Worm (Caenorhabditis elegans) whole organism, dauer: ENCODE data around the gene Y57G11C.43.

Experiments
- unc-62 ChIP-seq: sonication (generic microtip); optimal IDR thresholded peaks from 2 replicates; lab custom pipeline; 2017; ENCODE audit warnings: missing biosample characterization, missing genetic modification reagents, missing genetic modification characterization

Gene Y57G11C.43

DNA sequence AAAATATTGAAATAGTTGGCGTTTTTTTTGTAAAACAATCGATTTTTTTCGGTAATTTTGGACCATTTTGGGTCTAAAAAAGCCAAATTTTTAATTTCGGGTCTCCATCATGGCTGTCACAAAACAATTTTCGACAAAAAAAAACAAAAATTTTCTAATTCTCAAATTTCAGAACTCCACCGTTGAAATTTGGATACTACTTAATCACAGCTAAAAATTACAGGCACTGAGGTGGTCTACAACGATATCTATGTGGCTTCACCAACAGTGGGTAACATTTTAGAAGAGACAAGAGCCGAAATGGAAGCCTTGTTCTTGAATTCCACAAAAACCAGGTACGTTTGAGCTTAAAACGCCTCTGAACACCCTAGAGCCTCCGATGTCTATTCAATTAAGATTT is 33.1 kb downstream of the Y57G11C.43 start, which contains the start of gene Y57G11C.1142:
Gene Y57G11C.1142 (plus strand): TSS at position 301 of the 400 bp plus-strand sequence.
- no peak for TF ChIP-seq unc-62 (GFP tag; lab: Kevin White, UChicago)

DNA sequence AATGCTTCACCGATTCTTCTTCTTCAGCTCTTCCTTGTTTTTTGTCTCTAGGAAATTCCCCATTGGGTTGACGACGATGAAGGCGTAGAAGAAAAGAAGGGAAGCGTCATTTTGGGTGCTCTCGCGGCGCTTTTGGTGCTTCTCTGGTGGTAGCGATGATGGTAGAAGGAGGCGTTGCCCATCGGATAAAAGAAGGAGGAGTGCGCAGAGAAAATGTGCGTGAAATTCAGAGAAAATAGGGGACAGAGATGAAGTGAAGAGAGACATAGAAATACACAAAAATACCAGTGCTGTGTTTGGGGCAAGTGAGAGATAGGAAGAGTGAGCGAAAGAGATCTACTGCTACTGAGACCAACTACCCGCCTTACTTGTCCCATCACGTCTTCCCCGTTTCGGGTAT is 37.7 kb downstream of the Y57G11C.43 start, which contains the start of gene oig-5:
Gene oig-5 (plus strand): TSS at position 301 of the 400 bp plus-strand sequence.
- no peak for TF ChIP-seq unc-62 (GFP tag; lab: Kevin White, UChicago)

DNA sequence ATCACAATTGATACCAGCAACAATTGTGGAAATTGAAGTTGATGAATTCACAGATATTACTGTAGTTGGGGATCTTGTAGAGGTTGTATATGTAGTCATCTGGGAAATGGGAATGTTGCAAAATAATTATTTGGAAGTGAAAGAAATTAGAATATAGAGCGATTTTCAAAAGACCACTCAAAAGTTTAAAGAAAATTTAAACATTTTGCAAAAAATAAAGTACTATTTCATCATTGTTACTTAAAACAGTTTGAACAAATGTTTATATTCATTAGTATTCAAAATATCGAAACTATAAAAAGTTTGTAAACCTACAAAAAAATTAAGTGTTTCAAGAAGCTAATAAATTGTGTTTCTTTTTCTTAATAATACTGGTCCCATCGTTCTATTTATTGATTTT is 47.0 kb downstream of the Y57G11C.43 start, which contains the start of gene Y57G11C.46:
Gene Y57G11C.46 (minus strand): TSS at position 101 of the 400 bp plus-strand sequence.
- no peak for TF ChIP-seq unc-62 (GFP tag; lab: Kevin White, UChicago)
